Fruit fly (Drosophila melanogaster): Measurements from ENCODE around the gene DZIP1.

- no peak for TF ChIP-seq psq (optimal IDR thresholded peaks at IDR 0.05)
- no peak for TF ChIP-seq usp (GFP tag; optimal IDR thresholded peaks at IDR 0.05)
Observed at dm6 chr3R:24525983-24526661, 11.0 kb downstream of the DZIP1 start.

Data from whole organism.